Worm (Caenorhabditis elegans) whole organism, young adult: ENCODE measurements around the gene C05D2.8.

Experiments
- K12H6.12 ChIP-seq: fragments of 200-800 bp; sonication (Bioruptor generic); optimal IDR thresholded peaks from 2 replicates; lab custom pipeline; 2018; ENCODE audit warnings: mild to moderate bottlenecking, missing genetic modification characterization, missing compliant biosample characterization
- egl-44 ChIP-seq: fragments of 200-800 bp; sonication (Bioruptor generic); IDR thresholded peaks from 2 replicates; pipeline ENCODE4 v1.3.6; 2022; ENCODE audit warnings: missing genetic modification reagents, missing genetic modification characterization, missing compliant biosample characterization
- ekl-4 ChIP-seq: fragments of 200-800 bp; sonication (Bioruptor generic); IDR thresholded peaks from 2 replicates; pipeline ENCODE4 v1.3.6; 2022; ENCODE audit warnings: missing genetic modification reagents, missing genetic modification characterization, missing compliant biosample characterization
- ets-4 ChIP-seq: fragments of 200-800 bp; sonication (Bioruptor generic); optimal IDR thresholded peaks from 2 replicates; lab custom pipeline; 2018; ENCODE audit warnings: mild to moderate bottlenecking, missing genetic modification characterization, missing compliant biosample characterization
- snpc-1.1 ChIP-seq: sonication (generic microtip); optimal IDR thresholded peaks from 2 replicates; lab custom pipeline; 2017; ENCODE audit warnings: missing genetic modification characterization, mild to moderate bottlenecking, missing compliant biosample characterization, antibody characterized with exemption, moderate library complexity, missing genotype, missing genetic modification reagents; ENCODE audit not compliant: insufficient read depth
- snpc-4 ChIP-seq, 5 experiments: fragments of 150-350 bp in 1 of 5; sonication (generic microtip) in 4 of 5; optimal IDR thresholded peaks; 2 replicates each; lab custom pipeline; 2014 to 2018; ENCODE audit warnings: missing genetic modification characterization in 5 of 5, missing biosample characterization in 3 of 5, antibody characterized with exemption in 2 of 5, mild to moderate bottlenecking in 2 of 5, missing compliant biosample characterization in 2 of 5, missing genotype in 2 of 5, moderate library complexity in 2 of 5, missing genetic modification reagents in 1 of 5
- unc-62 ChIP-seq: fragments of 150-350 bp; optimal IDR thresholded peaks from 2 replicates; lab custom pipeline; 2014; ENCODE audit warnings: missing biosample characterization, missing genetic modification reagents, missing genetic modification characterization

- TF ChIP-seq snpc-1.1 (tag; lab: Kevin White, UChicago) (no peak), unc-62 (GFP tag; lab: Kevin White, UChicago) (no peak), ets-4 (GFP tag; lab: Kevin White, UChicago) (no peak), egl-44 (GFP tag; lab: Robert Waterston, UW) (no peak), snpc-4 (GFP tag; optimal IDR thresholded peaks at IDR 0.05; lab: Kevin White, UChicago) (no peak), snpc-4 (tag; optimal IDR thresholded peaks at IDR 0.05; lab: Kevin White, UChicago) (no peak), K12H6.12 (tag; lab: Kevin White, UChicago) (no peak), ekl-4 (no peak)
Observed at ce11 chrIII:5635179-5635578, 25.0 kb upstream of the C05D2.8 start, which contains the start of gene ckk-1.
